Worm (Caenorhabditis elegans): ENCODE results near the gene CD4.11.
A peak's percentile ranks its signal among the peaks of the same experiment; 100 is the strongest.

CD4.11 gene

ce11 chrV:5576008-5576407 lies 8.9 kb upstream of the CD4.11 start:
- peak; percentile 11 for TF ChIP-seq nfya-1 (tag; optimal IDR thresholded peaks at IDR 0.05; ENCODE audit: insufficient read depth)
- TF ChIP-seq ztf-11 (tag; optimal IDR thresholded peaks at IDR 0.05): no peak
- TF ChIP-seq pha-4 (tag; optimal IDR thresholded peaks at IDR 0.05): peak; percentile 65
- peak; percentile 68 for TF ChIP-seq skn-1 (tag; optimal IDR thresholded peaks at IDR 0.05)
- peak; percentile 98 for TF ChIP-seq snpc-4 (tag; optimal IDR thresholded peaks at IDR 0.05)
- peak; percentile 30 for TF ChIP-seq ama-1 (optimal IDR thresholded peaks at IDR 0.05)
- TF ChIP-seq jun-1 (tag; optimal IDR thresholded peaks at IDR 0.05): peak; percentile 59
- TF ChIP-seq nhr-43 (tag; optimal IDR thresholded peaks at IDR 0.05; ENCODE audit: poor library complexity, severe bottlenecking): peak; percentile 29
- TF ChIP-seq elt-3 (tag; optimal IDR thresholded peaks at IDR 0.05): no peak
- TF ChIP-seq ceh-82 (tag; optimal IDR thresholded peaks at IDR 0.05): peak; percentile 2
- TF ChIP-seq hmg-11 (tag; optimal IDR thresholded peaks at IDR 0.05): peak; percentile 42
- peak; percentile 76 for TF ChIP-seq elt-2 (tag; optimal IDR thresholded peaks at IDR 0.05)
- peak; percentile 53 for TF ChIP-seq pqm-1 (tag; optimal IDR thresholded peaks at IDR 0.05)
- peak; percentile 16 for TF ChIP-seq nhr-77 (tag; optimal IDR thresholded peaks at IDR 0.05)
- TF ChIP-seq nhr-237 (tag; optimal IDR thresholded peaks at IDR 0.05): no peak

- TF ChIP-seq unc-39 (tag; optimal IDR thresholded peaks at IDR 0.05) (no peak), ztf-11 (tag; optimal IDR thresholded peaks at IDR 0.05) (no peak), zag-1 (tag; optimal IDR thresholded peaks at IDR 0.05) (no peak), lsy-12 (tag; optimal IDR thresholded peaks at IDR 0.05) (no peak), tbx-2 (tag; optimal IDR thresholded peaks at IDR 0.05) (no peak), ztf-4 (tag; optimal IDR thresholded peaks at IDR 0.05) (no peak), nhr-28 (tag; optimal IDR thresholded peaks at IDR 0.05) (no peak), nhr-237 (tag; optimal IDR thresholded peaks at IDR 0.05) (no peak), eor-1 (tag; optimal IDR thresholded peaks at IDR 0.05) (no peak), elt-2 (tag; optimal IDR thresholded peaks at IDR 0.05) (no peak), mml-1 (tag; optimal IDR thresholded peaks at IDR 0.05) (no peak), ceh-82 (tag; optimal IDR thresholded peaks at IDR 0.05) (no peak), fos-1 (tag; optimal IDR thresholded peaks at IDR 0.05) (no peak), fkh-10 (GFP tag; optimal IDR thresholded peaks at IDR 0.05) (no peak), nhr-23 (tag; optimal IDR thresholded peaks at IDR 0.05) (no peak), lin-15B (tag; optimal IDR thresholded peaks at IDR 0.05) (no peak), fkh-2 (tag; optimal IDR thresholded peaks at IDR 0.05) (no peak), skn-1 (tag; optimal IDR thresholded peaks at IDR 0.05) (no peak)
Measured at ce11 chrV:5579666-5580065, 5.3 kb upstream of the CD4.11 start.

- no peak for TF ChIP-seq fos-1 (tag; optimal IDR thresholded peaks at IDR 0.05)
- TF ChIP-seq eor-1 (tag; optimal IDR thresholded peaks at IDR 0.05): no peak
- TF ChIP-seq nfya-1 (tag; optimal IDR thresholded peaks at IDR 0.05; ENCODE audit: insufficient read depth): peak; percentile 92
- TF ChIP-seq lsy-12 (tag; optimal IDR thresholded peaks at IDR 0.05): peak; percentile 40
- TF ChIP-seq elt-3 (tag; optimal IDR thresholded peaks at IDR 0.05): no peak
- no peak for TF ChIP-seq unc-62 (GFP tag; optimal IDR thresholded peaks at IDR 0.05)
- TF ChIP-seq ztf-4 (tag; optimal IDR thresholded peaks at IDR 0.05): no peak
- no peak for TF ChIP-seq ceh-9 (tag; optimal IDR thresholded peaks at IDR 0.05)
- TF ChIP-seq nhr-12 (tag; optimal IDR thresholded peaks at IDR 0.05): no peak
- TF ChIP-seq hmg-11 (tag; optimal IDR thresholded peaks at IDR 0.05): peak; percentile 84
- no peak for TF ChIP-seq skn-1 (tag; optimal IDR thresholded peaks at IDR 0.05)
- peak; percentile 45 for TF ChIP-seq nhr-25 (tag; optimal IDR thresholded peaks at IDR 0.05)
- TF ChIP-seq pqm-1 (tag; optimal IDR thresholded peaks at IDR 0.05): no peak
- no peak for TF ChIP-seq mml-1 (tag; optimal IDR thresholded peaks at IDR 0.05)
- TF ChIP-seq snpc-4 (tag; optimal IDR thresholded peaks at IDR 0.05): peak; percentile 65
- TF ChIP-seq lin-15B (tag; optimal IDR thresholded peaks at IDR 0.05): peak; percentile 37
- no peak for TF ChIP-seq elt-1 (tag; optimal IDR thresholded peaks at IDR 0.05)
- no peak for TF ChIP-seq ceh-16 (tag; optimal IDR thresholded peaks at IDR 0.05)
- no peak for TF ChIP-seq nhr-77 (tag; optimal IDR thresholded peaks at IDR 0.05)
- TF ChIP-seq nhr-67 (tag; optimal IDR thresholded peaks at IDR 0.05): no peak
- TF ChIP-seq pha-4 (tag; optimal IDR thresholded peaks at IDR 0.05): peak; percentile 50
- TF ChIP-seq R02D3.7 (tag; optimal IDR thresholded peaks at IDR 0.05): no peak
- TF ChIP-seq mdl-1 (tag; optimal IDR thresholded peaks at IDR 0.05): no peak
- TF ChIP-seq ceh-28 (tag; optimal IDR thresholded peaks at IDR 0.05): peak; percentile 82
- no peak for TF ChIP-seq tbx-2 (tag; optimal IDR thresholded peaks at IDR 0.05)
- no peak for TF ChIP-seq aly-2 (tag; optimal IDR thresholded peaks at IDR 0.05)
- no peak for TF ChIP-seq sea-2 (GFP tag; optimal IDR thresholded peaks at IDR 0.05)
- no peak for TF ChIP-seq nhr-76 (tag; optimal IDR thresholded peaks at IDR 0.05)
- TF ChIP-seq daf-12 (tag; optimal IDR thresholded peaks at IDR 0.05): no peak
- peak; percentile 30 for TF ChIP-seq nhr-43 (tag; optimal IDR thresholded peaks at IDR 0.05; ENCODE audit: poor library complexity, severe bottlenecking)
- TF ChIP-seq ama-1 (optimal IDR thresholded peaks at IDR 0.05): peak; percentile 48
- peak; percentile 47 for TF ChIP-seq nhr-23 (tag; optimal IDR thresholded peaks at IDR 0.05)
- TF ChIP-seq ceh-82 (tag; optimal IDR thresholded peaks at IDR 0.05): no peak
- peak; percentile 43 for TF ChIP-seq lin-39 (tag; optimal IDR thresholded peaks at IDR 0.05)
- no peak for TF ChIP-seq ZK546.5 (tag; optimal IDR thresholded peaks at IDR 0.05)
- TF ChIP-seq zag-1 (tag; optimal IDR thresholded peaks at IDR 0.05): no peak
- no peak for TF ChIP-seq unc-39 (tag; optimal IDR thresholded peaks at IDR 0.05)
- TF ChIP-seq fkh-10 (GFP tag; optimal IDR thresholded peaks at IDR 0.05): no peak
- TF ChIP-seq ztf-11 (tag; optimal IDR thresholded peaks at IDR 0.05): no peak
- TF ChIP-seq fkh-2 (tag; optimal IDR thresholded peaks at IDR 0.05): no peak
- peak; percentile 30 for TF ChIP-seq elt-2 (tag; optimal IDR thresholded peaks at IDR 0.05)
- no peak for TF ChIP-seq egl-27 (tag; optimal IDR thresholded peaks at IDR 0.05)
- TF ChIP-seq egl-5 (tag; optimal IDR thresholded peaks at IDR 0.05): no peak
- no peak for TF ChIP-seq jun-1 (tag; optimal IDR thresholded peaks at IDR 0.05)
Measured at ce11 chrV:5580517-5580916, 4.4 kb upstream of the CD4.11 start.

Measured in whole organism, L3 larva.